Worm (Caenorhabditis elegans) whole organism, young adult: ENCODE data around the gene F53F4.17.

Experiments
- F23B12.7 ChIP-seq: sonication (generic microtip); optimal IDR thresholded peaks from 2 replicates; lab custom pipeline; 2017; ENCODE audit warnings: missing genetic modification characterization, mild to moderate bottlenecking, missing compliant biosample characterization, antibody characterized with exemption, moderate library complexity; ENCODE audit not compliant: insufficient read depth
- ama-1 ChIP-seq, 3 experiments: fragments of 150-350 bp in 1 of 3; sonication (generic microtip) in 2 of 3; optimal IDR thresholded peaks; 2 replicates each; lab custom pipeline; 2014 to 2018; ENCODE audit warnings: missing biosample characterization in 2 of 3, missing genetic modification characterization in 2 of 3, missing genetic modification reagents in 2 of 3
- bed-1 ChIP-seq: fragments of 200-800 bp; sonication (Bioruptor generic); IDR thresholded peaks from 2 replicates; pipeline ENCODE4 v1.3.6; 2022; ENCODE audit warnings: missing genetic modification reagents, missing genetic modification characterization, missing compliant biosample characterization
- bed-2 ChIP-seq: fragments of 200-800 bp; sonication (Bioruptor generic); IDR thresholded peaks from 2 replicates; pipeline ENCODE4 v1.3.6; 2022; ENCODE audit warnings: missing genetic modification reagents, missing genetic modification characterization, missing compliant biosample characterization
- cebp-1 ChIP-seq, 2 experiments: fragments of 200-800 bp in 1 of 2; sonication (Bioruptor generic) in 1 of 2; sonication (generic microtip) in 1 of 2; IDR thresholded peaks in 1 of 2; optimal IDR thresholded peaks in 1 of 2; 2 replicates each; pipeline versions ENCODE4 v1.3.6 to Lab custom; 2017 to 2022; ENCODE audit warnings: missing compliant biosample characterization in 2 of 2, missing genetic modification characterization in 2 of 2, mild to moderate bottlenecking in 1 of 2, missing genetic modification reagents in 1 of 2, moderate library complexity in 1 of 2
- ets-4 ChIP-seq: fragments of 200-800 bp; sonication (Bioruptor generic); optimal IDR thresholded peaks from 2 replicates; lab custom pipeline; 2018; ENCODE audit warnings: mild to moderate bottlenecking, missing genetic modification characterization, missing compliant biosample characterization
- lsy-27 ChIP-seq: sonication (generic microtip); optimal IDR thresholded peaks from 2 replicates; lab custom pipeline; 2017; ENCODE audit warnings: missing genetic modification characterization, mild to moderate bottlenecking, missing compliant biosample characterization, antibody characterized with exemption, missing genotype, borderline replicate concordance; ENCODE audit not compliant: insufficient read depth
- nhr-179 ChIP-seq: sonication (generic microtip); optimal IDR thresholded peaks from 2 replicates; lab custom pipeline; 2016; ENCODE audit warnings: mild to moderate bottlenecking, missing genetic modification characterization, missing compliant biosample characterization
- nhr-80 ChIP-seq: sonication (generic microtip); optimal IDR thresholded peaks from 2 replicates; lab custom pipeline; 2016; ENCODE audit warnings: missing genetic modification characterization, missing compliant biosample characterization
- snpc-4 ChIP-seq, 5 experiments: fragments of 150-350 bp in 1 of 5; sonication (generic microtip) in 4 of 5; optimal IDR thresholded peaks; 2 replicates each; lab custom pipeline; 2014 to 2018; ENCODE audit warnings: missing genetic modification characterization in 5 of 5, missing biosample characterization in 3 of 5, antibody characterized with exemption in 2 of 5, mild to moderate bottlenecking in 2 of 5, missing compliant biosample characterization in 2 of 5, missing genotype in 2 of 5, moderate library complexity in 2 of 5, missing genetic modification reagents in 1 of 5
- tlf-1 ChIP-seq: fragments of 200-800 bp; sonication (Bioruptor generic); optimal IDR thresholded peaks from 2 replicates; lab custom pipeline; 2018; ENCODE audit warnings: mild to moderate bottlenecking, missing genetic modification characterization, missing compliant biosample characterization

F53F4.17 gene

ce11 chrV:13636411-13636810 lies 48.4 kb downstream of the F53F4.17 start:
- no peak for TF ChIP-seq tlf-1 (GFP tag; lab: Kevin White, UChicago)

DNA sequence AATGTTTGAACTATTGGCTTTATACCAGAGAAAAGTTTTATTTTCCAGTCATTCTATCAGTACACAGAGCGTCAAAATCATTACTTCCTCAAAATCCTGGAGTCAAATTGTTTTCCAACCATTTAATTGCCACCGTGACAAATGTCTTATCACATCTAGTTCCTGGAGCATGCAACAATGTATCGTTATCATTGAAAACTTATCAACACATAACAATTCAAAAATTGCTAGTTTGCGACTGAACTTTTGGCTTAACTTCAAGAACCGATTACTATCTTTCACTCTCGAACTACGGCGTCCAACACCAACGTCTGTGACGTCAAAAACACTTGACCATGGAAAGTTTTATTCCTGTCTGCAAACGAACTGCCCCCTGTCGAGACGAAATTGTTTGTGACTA lies 50.0 kb downstream of the F53F4.17 start:
- TF ChIP-seq bed-2 (no peak), ets-4 (peak; percentile 21), bed-1 (GFP tag; lab: Robert Waterston, UW) (no peak), snpc-4 (GFP tag; optimal IDR thresholded peaks at IDR 0.05; lab: Kevin White, UChicago) (no peak), snpc-4 (tag; optimal IDR thresholded peaks at IDR 0.05; lab: Kevin White, UChicago) (no peak), ama-1 (optimal IDR thresholded peaks at IDR 0.05; lab: Kevin White, UChicago) (no peak), ama-1 (GFP tag; optimal IDR thresholded peaks at IDR 0.05; lab: Kevin White, UChicago) (no peak), nhr-80 (tag; lab: Kevin White, UChicago) (peak; percentile 68), lsy-27 (tag; lab: Kevin White, UChicago) (no peak), F23B12.7 (tag; lab: Kevin White, UChicago) (no peak), nhr-179 (tag; lab: Kevin White, UChicago) (no peak), cebp-1 (GFP tag; IDR thresholded peaks at IDR 0.05; lab: Robert Waterston, UW) (no peak), cebp-1 (tag; optimal IDR thresholded peaks at IDR 0.05; lab: Kevin White, UChicago) (no peak)
